Worm (Caenorhabditis elegans) whole organism, L2 larva: ENCODE results near the gene coa-7.

Experiments
- F13H6.1 ChIP-seq: sonication (generic microtip); optimal IDR thresholded peaks from 2 replicates; lab custom pipeline; 2016; ENCODE audit warnings: missing genetic modification characterization, missing compliant biosample characterization
- R02D3.7 ChIP-seq: fragments of 150-350 bp; optimal IDR thresholded peaks from 2 replicates; lab custom pipeline; 2014; ENCODE audit warnings: missing biosample characterization, missing genetic modification characterization
- Y55F3AM.14 ChIP-seq: fragments of 200-800 bp; sonication (Bioruptor generic); optimal IDR thresholded peaks from 2 replicates; lab custom pipeline; 2018; ENCODE audit warnings: mild to moderate bottlenecking, missing genetic modification characterization, missing compliant biosample characterization
- ama-1 ChIP-seq: fragments of 150-350 bp; optimal IDR thresholded peaks from 2 replicates; lab custom pipeline; 2018; ENCODE audit warnings: inconsistent platforms
- blmp-1 ChIP-seq: sonication (generic microtip); optimal IDR thresholded peaks from 2 replicates; lab custom pipeline; 2017; ENCODE audit warnings: missing genetic modification characterization, mild to moderate bottlenecking, missing compliant biosample characterization, antibody characterized with exemption, moderate library complexity; ENCODE audit not compliant: insufficient read depth
- ceh-82 ChIP-seq: fragments of 150-350 bp; optimal IDR thresholded peaks from 2 replicates; lab custom pipeline; 2014; ENCODE audit warnings: missing biosample characterization, missing genetic modification characterization
- crh-2 ChIP-seq: sonication (generic microtip); optimal IDR thresholded peaks from 2 replicates; lab custom pipeline; 2017; ENCODE audit warnings: missing biosample characterization, missing genetic modification characterization
- dmd-4 ChIP-seq: sonication (generic microtip); optimal IDR thresholded peaks from 2 replicates; lab custom pipeline; 2017; ENCODE audit warnings: missing biosample characterization, missing genetic modification characterization
- egl-27 ChIP-seq: sonication (generic microtip); optimal IDR thresholded peaks from 3 replicates; lab custom pipeline; 2017; ENCODE audit warnings: missing biosample characterization, missing genetic modification reagents, missing genetic modification characterization
- gmeb-1 ChIP-seq: fragments of 150-350 bp; optimal IDR thresholded peaks from 2 replicates; lab custom pipeline; 2014; ENCODE audit warnings: missing biosample characterization, missing genetic modification characterization
- lin-11 ChIP-seq: fragments of 150-350 bp; sonication (generic microtip); optimal IDR thresholded peaks from 2 replicates; lab custom pipeline; 2014; ENCODE audit warnings: missing biosample characterization, missing genetic modification characterization, inconsistent platforms, mixed read lengths
- lin-13 ChIP-seq: fragments of 150-350 bp; optimal IDR thresholded peaks from 2 replicates; lab custom pipeline; 2014; ENCODE audit warnings: missing biosample characterization, missing genetic modification reagents, missing genetic modification characterization
- lin-39 ChIP-seq: fragments of 150-350 bp; optimal IDR thresholded peaks from 2 replicates; lab custom pipeline; 2014; ENCODE audit warnings: missing biosample characterization, missing genetic modification reagents, missing genetic modification characterization
- lsy-2 ChIP-seq, 2 experiments: fragments of 150-350 bp in 1 of 2; sonication (generic microtip) in 1 of 2; optimal IDR thresholded peaks; 2 replicates each; lab custom pipeline; 2014 to 2017; ENCODE audit warnings: missing biosample characterization in 2 of 2, missing genetic modification characterization in 2 of 2
- mab-5 ChIP-seq: fragments of 150-350 bp; optimal IDR thresholded peaks from 2 replicates; lab custom pipeline; 2014; ENCODE audit warnings: missing biosample characterization, missing genetic modification characterization
- mbf-1 ChIP-seq: sonication (generic microtip); optimal IDR thresholded peaks from 2 replicates; lab custom pipeline; 2017; ENCODE audit warnings: missing biosample characterization, missing genetic modification characterization
- mdl-1 ChIP-seq, 2 experiments: fragments of 150-350 bp in 1 of 2; sonication (generic microtip) in 1 of 2; optimal IDR thresholded peaks; 2 replicates each; lab custom pipeline; 2017; ENCODE audit warnings: missing biosample characterization in 2 of 2, missing genetic modification characterization in 2 of 2
- nhr-10 ChIP-seq: sonication (generic microtip); optimal IDR thresholded peaks from 2 replicates; lab custom pipeline; 2017; ENCODE audit warnings: missing biosample characterization, missing genetic modification characterization
- nhr-12 ChIP-seq: fragments of 150-350 bp; optimal IDR thresholded peaks from 2 replicates; lab custom pipeline; 2014; ENCODE audit warnings: missing biosample characterization, missing genetic modification characterization
- nhr-129 ChIP-seq: fragments of 150-350 bp; optimal IDR thresholded peaks from 2 replicates; lab custom pipeline; 2014; ENCODE audit warnings: missing biosample characterization, missing genetic modification characterization
- nhr-21 ChIP-seq: fragments of 150-350 bp; optimal IDR thresholded peaks from 2 replicates; lab custom pipeline; 2014; ENCODE audit warnings: missing biosample characterization, missing genetic modification characterization
- nhr-237 ChIP-seq: fragments of 150-350 bp; optimal IDR thresholded peaks from 2 replicates; lab custom pipeline; 2014; ENCODE audit warnings: missing biosample characterization, missing genetic modification characterization
- nhr-25 ChIP-seq: fragments of 150-350 bp; sonication (generic microtip); optimal IDR thresholded peaks from 3 replicates; lab custom pipeline; 2014; ENCODE audit warnings: missing biosample characterization, missing genetic modification characterization
- nhr-6 ChIP-seq: fragments of 150-350 bp; optimal IDR thresholded peaks from 2 replicates; lab custom pipeline; 2014; ENCODE audit warnings: missing biosample characterization, missing genetic modification characterization
- sem-4 ChIP-seq: fragments of 150-350 bp; optimal IDR thresholded peaks from 2 replicates; lab custom pipeline; 2014; ENCODE audit warnings: missing biosample characterization, missing genetic modification reagents, missing genetic modification characterization
- skn-1 ChIP-seq: sonication (generic microtip); optimal IDR thresholded peaks from 2 replicates; lab custom pipeline; 2017; ENCODE audit warnings: missing biosample characterization, missing genetic modification characterization
- sma-3 ChIP-seq: sonication (generic microtip); optimal IDR thresholded peaks from 2 replicates; lab custom pipeline; 2016; ENCODE audit warnings: missing genetic modification reagents, missing genetic modification characterization, missing compliant biosample characterization
- sma-9 ChIP-seq, 2 experiments: fragments of 150-350 bp in 1 of 2; sonication (generic microtip) in 1 of 2; optimal IDR thresholded peaks; 2 replicates each; lab custom pipeline; 2014 to 2016; ENCODE audit warnings: missing genetic modification characterization in 2 of 2, mild to moderate bottlenecking in 1 of 2, missing biosample characterization in 1 of 2, missing compliant biosample characterization in 1 of 2, missing genetic modification reagents in 1 of 2, moderate library complexity in 1 of 2
- snpc-4 ChIP-seq: fragments of 150-350 bp; optimal IDR thresholded peaks from 2 replicates; lab custom pipeline; 2014; ENCODE audit warnings: missing biosample characterization, missing genetic modification characterization
- ztf-1 ChIP-seq: fragments of 200-800 bp; sonication (Bioruptor generic); conservative IDR thresholded peaks from 2 replicates; pipeline ENCODE4 v1.3.6; 2022; ENCODE audit warnings: missing genetic modification characterization, missing compliant biosample characterization
- ztf-4 ChIP-seq: fragments of 150-350 bp; optimal IDR thresholded peaks from 2 replicates; lab custom pipeline; 2014; ENCODE audit warnings: missing biosample characterization, missing genetic modification characterization

The coa-7 gene

DNA sequence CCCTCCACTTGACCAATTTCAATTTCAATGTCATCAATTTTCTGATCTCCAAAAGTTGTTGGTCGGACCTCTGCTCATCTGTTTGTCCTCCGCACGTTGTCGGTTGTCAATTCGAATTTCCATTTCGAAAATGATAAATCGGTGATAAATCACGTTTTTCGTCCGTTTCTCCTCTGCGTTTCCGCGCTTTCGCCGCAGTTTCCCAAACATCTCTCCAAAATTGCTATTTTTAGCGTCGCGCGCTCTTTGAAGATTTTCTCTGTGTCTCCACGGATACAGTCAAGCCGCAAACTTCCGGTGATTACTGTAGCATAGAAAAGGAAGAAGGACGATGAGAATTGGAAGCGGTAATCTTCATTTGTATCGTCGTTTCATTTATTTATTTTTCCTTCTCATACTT, 8.9 kb downstream of the coa-7 start:
- peak; percentile 42 for TF ChIP-seq gmeb-1 (tag; lab: Kevin White, UChicago)
- peak; percentile 71 for TF ChIP-seq nhr-21 (tag; lab: Kevin White, UChicago)
- TF ChIP-seq lin-13 (GFP tag; lab: Kevin White, UChicago), result no peak
- TF ChIP-seq lsy-2 (tag; optimal IDR thresholded peaks at IDR 0.05; lab: Kevin White, UChicago), result peak in 1 of 2 experiments; percentile 51
- no peak for TF ChIP-seq mbf-1 (tag; lab: Kevin White, UChicago)
- peak; percentile 86 for TF ChIP-seq sma-3
- peak; percentile 75 for TF ChIP-seq sma-9 (GFP tag; optimal IDR thresholded peaks at IDR 0.05; lab: Kevin White, UChicago)
- TF ChIP-seq sma-9 (tag; optimal IDR thresholded peaks at IDR 0.05; lab: Kevin White, UChicago), result no peak
- TF ChIP-seq F13H6.1, result no peak
- TF ChIP-seq ama-1 (lab: Kevin White, UChicago), result peak; percentile 33
- peak in 1 of 2 experiments; percentile 39 for TF ChIP-seq mdl-1 (tag; optimal IDR thresholded peaks at IDR 0.05; lab: Kevin White, UChicago)
- TF ChIP-seq nhr-12, result no peak
- TF ChIP-seq blmp-1 (tag; lab: Kevin White, UChicago), result peak; percentile 38
- peak; percentile 69 for TF ChIP-seq nhr-25 (tag; lab: Kevin White, UChicago)
- TF ChIP-seq egl-27, result peak; percentile 39
- TF ChIP-seq R02D3.7 (tag; lab: Kevin White, UChicago), result no peak
- TF ChIP-seq, all 48 proteins: peak for 10

DNA sequence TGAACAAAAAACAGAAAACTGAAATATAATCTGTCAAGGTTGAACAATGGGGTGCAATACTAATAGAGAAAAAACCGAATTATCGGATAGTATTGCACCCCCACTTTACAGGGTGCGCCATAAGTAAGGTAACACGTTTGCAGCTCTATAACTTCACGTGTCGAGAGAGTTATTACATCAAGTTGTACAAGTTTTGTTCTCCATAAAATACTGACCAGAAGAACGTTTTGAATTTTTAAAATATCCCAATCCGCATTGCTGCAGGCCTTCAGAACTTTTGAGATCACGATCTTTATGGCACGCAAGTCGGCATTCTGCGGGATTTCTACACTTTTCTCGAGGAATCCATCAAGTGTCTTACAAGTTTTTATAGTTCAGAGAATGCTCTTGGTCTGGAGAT, 13.1 kb downstream of the coa-7 start:
- no peak for TF ChIP-seq ztf-1 (GFP tag; lab: Robert Waterston, UW)
- no peak for TF ChIP-seq Y55F3AM.14 (GFP tag; lab: Kevin White, UChicago)
- no peak for TF ChIP-seq lin-11 (tag; lab: Kevin White, UChicago)

DNA sequence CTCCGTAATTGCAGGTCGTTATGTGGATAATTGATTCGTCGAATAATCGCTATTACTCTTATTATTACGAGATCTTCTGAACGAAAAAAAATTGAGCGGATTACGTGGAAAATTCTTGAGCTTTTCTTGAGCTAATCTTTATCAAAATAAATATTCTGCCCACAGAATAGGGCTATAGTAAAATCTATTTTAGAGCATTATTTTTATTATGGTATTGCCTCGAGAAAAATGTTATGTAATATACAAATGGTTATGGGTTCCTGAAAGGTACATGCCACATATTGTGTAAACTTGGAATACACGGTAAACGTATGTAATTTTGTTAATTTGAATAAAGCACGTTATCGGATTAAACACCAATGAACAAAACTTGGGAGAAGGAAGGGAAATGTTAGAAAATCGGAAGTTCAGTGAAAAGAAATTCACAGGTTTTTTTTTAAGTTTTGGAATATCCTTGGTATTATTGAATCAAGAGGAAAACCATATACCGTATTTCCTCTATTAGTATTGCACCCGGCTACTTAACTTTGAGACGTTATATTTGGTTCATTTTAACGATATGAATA, 13.7 kb downstream of the coa-7 start:
- TF ChIP-seq nhr-25 (tag; lab: Kevin White, UChicago), result peak; percentile 43
- TF ChIP-seq sem-4 (tag; lab: Kevin White, UChicago), result peak; percentile 37
- TF ChIP-seq lin-11 (tag; lab: Kevin White, UChicago), result no peak
- peak; percentile 42 for TF ChIP-seq ama-1 (lab: Kevin White, UChicago)
- TF ChIP-seq nhr-6 (tag; lab: Kevin White, UChicago), result peak; percentile 36
- peak in 1 of 2 experiments; percentile 42 for TF ChIP-seq mdl-1 (tag; optimal IDR thresholded peaks at IDR 0.05; lab: Kevin White, UChicago)
- TF ChIP-seq mab-5 (tag; lab: Kevin White, UChicago), result no peak
- TF ChIP-seq dmd-4 (tag; lab: Kevin White, UChicago), result no peak
- TF ChIP-seq lin-13 (GFP tag; lab: Kevin White, UChicago), result peak; percentile 22
- peak; percentile 62 for TF ChIP-seq sma-9 (GFP tag; optimal IDR thresholded peaks at IDR 0.05; lab: Kevin White, UChicago)
- TF ChIP-seq sma-9 (tag; optimal IDR thresholded peaks at IDR 0.05; lab: Kevin White, UChicago), result no peak
- TF ChIP-seq skn-1 (tag; lab: Kevin White, UChicago), result no peak
- peak; percentile 36 for TF ChIP-seq ztf-4 (tag; lab: Kevin White, UChicago)
- TF ChIP-seq ztf-1 (GFP tag; lab: Robert Waterston, UW), result 0 out of 2 replicates have a peak, but pooled peaks have one; percentile 5
- no peak for TF ChIP-seq nhr-10
- peak; percentile 38 for TF ChIP-seq nhr-21 (tag; lab: Kevin White, UChicago)
- TF ChIP-seq lsy-2 (tag; optimal IDR thresholded peaks at IDR 0.05; lab: Kevin White, UChicago), result peak in 1 of 2 experiments; percentile 65
- peak; percentile 27 for TF ChIP-seq F13H6.1
- peak; percentile 13 for TF ChIP-seq crh-2 (tag; lab: Kevin White, UChicago)
- TF ChIP-seq, all 48 proteins: peak for 13

DNA sequence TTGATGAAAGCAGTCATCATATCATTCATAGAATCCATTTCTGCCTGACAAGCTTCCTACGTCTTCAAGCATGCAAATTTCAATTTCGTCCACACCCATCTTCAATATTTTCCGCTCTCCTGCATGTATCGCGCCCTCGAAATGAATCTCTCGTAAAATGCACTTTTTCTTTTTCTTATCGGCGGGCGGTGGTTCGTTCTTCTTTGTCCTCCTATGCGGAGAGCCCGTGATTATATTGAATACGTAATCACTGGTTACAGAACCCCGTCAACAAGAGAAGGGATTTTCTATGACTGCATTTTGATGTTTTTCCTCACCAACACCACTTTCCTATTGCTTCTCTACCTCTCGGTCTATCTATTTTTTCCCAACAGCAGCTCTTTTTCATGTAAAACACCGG, 14.3 kb downstream of the coa-7 start:
- TF ChIP-seq skn-1 (tag; lab: Kevin White, UChicago) (no peak), nhr-21 (tag; lab: Kevin White, UChicago) (peak; percentile 7), nhr-129 (tag; lab: Kevin White, UChicago) (peak; percentile 25), nhr-6 (tag; lab: Kevin White, UChicago) (peak; percentile 27), mbf-1 (tag; lab: Kevin White, UChicago) (no peak), egl-27 (no peak), snpc-4 (tag; lab: Kevin White, UChicago) (no peak), nhr-237 (tag; lab: Kevin White, UChicago) (no peak), F13H6.1 (no peak), ceh-82 (tag; lab: Kevin White, UChicago) (no peak), lin-39 (no peak), Y55F3AM.14 (GFP tag; lab: Kevin White, UChicago) (peak; percentile 16), lin-13 (GFP tag; lab: Kevin White, UChicago) (no peak), sem-4 (tag; lab: Kevin White, UChicago) (no peak)
